Worm (Caenorhabditis elegans) whole organism, L2 larva: ENCODE measurements around the gene F44E2.10.
A peak's percentile ranks its signal among the peaks of the same experiment; 100 is the strongest.

Experiments
- C34F6.9 ChIP-seq: fragments of 150-350 bp; optimal IDR thresholded peaks from 2 replicates; lab custom pipeline; 2014; ENCODE audit warnings: missing biosample characterization, missing genetic modification characterization
- F13H6.1 ChIP-seq: sonication (generic microtip); optimal IDR thresholded peaks from 2 replicates; lab custom pipeline; 2016; ENCODE audit warnings: missing genetic modification characterization, missing compliant biosample characterization
- Y55F3AM.14 ChIP-seq: fragments of 200-800 bp; sonication (Bioruptor generic); optimal IDR thresholded peaks from 2 replicates; lab custom pipeline; 2018; ENCODE audit warnings: mild to moderate bottlenecking, missing genetic modification characterization, missing compliant biosample characterization
- alr-1 ChIP-seq: fragments of 150-350 bp; optimal IDR thresholded peaks from 2 replicates; lab custom pipeline; 2014; ENCODE audit warnings: missing biosample characterization, missing genetic modification characterization
- ama-1 ChIP-seq: fragments of 150-350 bp; optimal IDR thresholded peaks from 2 replicates; lab custom pipeline; 2018; ENCODE audit warnings: inconsistent platforms
- blmp-1 ChIP-seq: sonication (generic microtip); optimal IDR thresholded peaks from 2 replicates; lab custom pipeline; 2017; ENCODE audit warnings: missing genetic modification characterization, mild to moderate bottlenecking, missing compliant biosample characterization, antibody characterized with exemption, moderate library complexity; ENCODE audit not compliant: insufficient read depth
- ceh-16 ChIP-seq: fragments of 150-350 bp; optimal IDR thresholded peaks from 2 replicates; lab custom pipeline; 2014; ENCODE audit warnings: missing biosample characterization, missing genetic modification characterization
- ceh-82 ChIP-seq: fragments of 150-350 bp; optimal IDR thresholded peaks from 2 replicates; lab custom pipeline; 2014; ENCODE audit warnings: missing biosample characterization, missing genetic modification characterization
- crh-2 ChIP-seq: sonication (generic microtip); optimal IDR thresholded peaks from 2 replicates; lab custom pipeline; 2017; ENCODE audit warnings: missing biosample characterization, missing genetic modification characterization
- egl-27 ChIP-seq: sonication (generic microtip); optimal IDR thresholded peaks from 3 replicates; lab custom pipeline; 2017; ENCODE audit warnings: missing biosample characterization, missing genetic modification reagents, missing genetic modification characterization
- elt-1 ChIP-seq: fragments of 150-350 bp; optimal IDR thresholded peaks from 2 replicates; lab custom pipeline; 2014; ENCODE audit warnings: missing biosample characterization, missing genetic modification characterization
- fos-1 ChIP-seq: fragments of 150-350 bp; optimal IDR thresholded peaks from 2 replicates; lab custom pipeline; 2014; ENCODE audit warnings: missing biosample characterization, missing genetic modification characterization
- gmeb-1 ChIP-seq: fragments of 150-350 bp; optimal IDR thresholded peaks from 2 replicates; lab custom pipeline; 2014; ENCODE audit warnings: missing biosample characterization, missing genetic modification characterization
- lin-11 ChIP-seq: fragments of 150-350 bp; sonication (generic microtip); optimal IDR thresholded peaks from 2 replicates; lab custom pipeline; 2014; ENCODE audit warnings: missing biosample characterization, missing genetic modification characterization, inconsistent platforms, mixed read lengths
- lin-13 ChIP-seq: fragments of 150-350 bp; optimal IDR thresholded peaks from 2 replicates; lab custom pipeline; 2014; ENCODE audit warnings: missing biosample characterization, missing genetic modification reagents, missing genetic modification characterization
- lin-39 ChIP-seq: fragments of 150-350 bp; optimal IDR thresholded peaks from 2 replicates; lab custom pipeline; 2014; ENCODE audit warnings: missing biosample characterization, missing genetic modification reagents, missing genetic modification characterization
- lsy-2 ChIP-seq, 2 experiments: fragments of 150-350 bp in 1 of 2; sonication (generic microtip) in 1 of 2; optimal IDR thresholded peaks; 2 replicates each; lab custom pipeline; 2014 to 2017; ENCODE audit warnings: missing biosample characterization in 2 of 2, missing genetic modification characterization in 2 of 2
- mab-5 ChIP-seq: fragments of 150-350 bp; optimal IDR thresholded peaks from 2 replicates; lab custom pipeline; 2014; ENCODE audit warnings: missing biosample characterization, missing genetic modification characterization
- mbf-1 ChIP-seq: sonication (generic microtip); optimal IDR thresholded peaks from 2 replicates; lab custom pipeline; 2017; ENCODE audit warnings: missing biosample characterization, missing genetic modification characterization
- mdl-1 ChIP-seq, 2 experiments: fragments of 150-350 bp in 1 of 2; sonication (generic microtip) in 1 of 2; optimal IDR thresholded peaks; 2 replicates each; lab custom pipeline; 2017; ENCODE audit warnings: missing biosample characterization in 2 of 2, missing genetic modification characterization in 2 of 2
- nhr-10 ChIP-seq: sonication (generic microtip); optimal IDR thresholded peaks from 2 replicates; lab custom pipeline; 2017; ENCODE audit warnings: missing biosample characterization, missing genetic modification characterization
- nhr-129 ChIP-seq: fragments of 150-350 bp; optimal IDR thresholded peaks from 2 replicates; lab custom pipeline; 2014; ENCODE audit warnings: missing biosample characterization, missing genetic modification characterization
- nhr-21 ChIP-seq: fragments of 150-350 bp; optimal IDR thresholded peaks from 2 replicates; lab custom pipeline; 2014; ENCODE audit warnings: missing biosample characterization, missing genetic modification characterization
- nhr-23 ChIP-seq: fragments of 150-350 bp; optimal IDR thresholded peaks from 2 replicates; lab custom pipeline; 2014; ENCODE audit warnings: missing biosample characterization, missing genetic modification reagents, missing genetic modification characterization
- nhr-237 ChIP-seq: fragments of 150-350 bp; optimal IDR thresholded peaks from 2 replicates; lab custom pipeline; 2014; ENCODE audit warnings: missing biosample characterization, missing genetic modification characterization
- nhr-25 ChIP-seq: fragments of 150-350 bp; sonication (generic microtip); optimal IDR thresholded peaks from 3 replicates; lab custom pipeline; 2014; ENCODE audit warnings: missing biosample characterization, missing genetic modification characterization
- skn-1 ChIP-seq: sonication (generic microtip); optimal IDR thresholded peaks from 2 replicates; lab custom pipeline; 2017; ENCODE audit warnings: missing biosample characterization, missing genetic modification characterization
- sma-3 ChIP-seq: sonication (generic microtip); optimal IDR thresholded peaks from 2 replicates; lab custom pipeline; 2016; ENCODE audit warnings: missing genetic modification reagents, missing genetic modification characterization, missing compliant biosample characterization
- sma-9 ChIP-seq, 2 experiments: fragments of 150-350 bp in 1 of 2; sonication (generic microtip) in 1 of 2; optimal IDR thresholded peaks; 2 replicates each; lab custom pipeline; 2014 to 2016; ENCODE audit warnings: missing genetic modification characterization in 2 of 2, mild to moderate bottlenecking in 1 of 2, missing biosample characterization in 1 of 2, missing compliant biosample characterization in 1 of 2, missing genetic modification reagents in 1 of 2, moderate library complexity in 1 of 2
- snpc-4 ChIP-seq: fragments of 150-350 bp; optimal IDR thresholded peaks from 2 replicates; lab custom pipeline; 2014; ENCODE audit warnings: missing biosample characterization, missing genetic modification characterization
- unc-55 ChIP-seq: fragments of 150-350 bp; sonication (generic microtip); optimal IDR thresholded peaks from 3 replicates; lab custom pipeline; 2014; ENCODE audit warnings: missing biosample characterization, missing genetic modification reagents, missing genetic modification characterization
- zag-1 ChIP-seq: fragments of 150-350 bp; optimal IDR thresholded peaks from 2 replicates; lab custom pipeline; 2014; ENCODE audit warnings: missing biosample characterization, missing genetic modification characterization
- ztf-1 ChIP-seq: fragments of 200-800 bp; sonication (Bioruptor generic); conservative IDR thresholded peaks from 2 replicates; pipeline ENCODE4 v1.3.6; 2022; ENCODE audit warnings: missing genetic modification characterization, missing compliant biosample characterization
- ztf-4 ChIP-seq: fragments of 150-350 bp; optimal IDR thresholded peaks from 2 replicates; lab custom pipeline; 2014; ENCODE audit warnings: missing biosample characterization, missing genetic modification characterization

Gene F44E2.10

ce11 chrIII:8873045-8873457 is 42.1 kb upstream of the F44E2.10 start:
- peak; percentile 34 for TF ChIP-seq lin-39 (tag; lab: Kevin White, UChicago)
- TF ChIP-seq nhr-237 (tag; lab: Kevin White, UChicago): no peak
- no peak for TF ChIP-seq C34F6.9
- TF ChIP-seq crh-2 (tag; lab: Kevin White, UChicago): peak; percentile 18
- peak; percentile 55 for TF ChIP-seq zag-1 (tag; lab: Kevin White, UChicago)
- TF ChIP-seq ztf-1 (GFP tag; lab: Robert Waterston, UW): 0 out of 2 replicates have a peak, but pooled peaks have one; percentile 43
- peak; percentile 15 for TF ChIP-seq unc-55 (GFP tag; lab: Kevin White, UChicago)
- TF ChIP-seq Y55F3AM.14 (GFP tag; lab: Kevin White, UChicago): peak; percentile 37

ce11 chrIII:8869663-8870062 is 38.8 kb upstream of the F44E2.10 start:
- TF ChIP-seq lin-11 (tag; lab: Kevin White, UChicago) (no peak), mdl-1 (tag; optimal IDR thresholded peaks at IDR 0.05; lab: Kevin White, UChicago) (no peak), ceh-82 (no peak), ztf-1 (GFP tag; lab: Robert Waterston, UW) (no peak), nhr-129 (no peak), snpc-4 (tag; lab: Kevin White, UChicago) (no peak), nhr-23 (tag; lab: Kevin White, UChicago) (no peak), Y55F3AM.14 (GFP tag; lab: Kevin White, UChicago) (no peak), crh-2 (tag; lab: Kevin White, UChicago) (no peak), nhr-21 (tag; lab: Kevin White, UChicago) (no peak), lin-39 (tag; lab: Kevin White, UChicago) (no peak), mab-5 (tag; lab: Kevin White, UChicago) (no peak), alr-1 (tag; lab: Kevin White, UChicago) (no peak), blmp-1 (tag; lab: Kevin White, UChicago) (no peak), elt-1 (tag; lab: Kevin White, UChicago) (no peak)

- TF ChIP-seq skn-1: peak; percentile 25
- TF ChIP-seq mdl-1 (tag; optimal IDR thresholded peaks at IDR 0.05; lab: Kevin White, UChicago): no peak
- TF ChIP-seq lsy-2 (tag; optimal IDR thresholded peaks at IDR 0.05; lab: Kevin White, UChicago): peak in 1 of 2 experiments; percentile 52
- TF ChIP-seq ztf-4 (tag; lab: Kevin White, UChicago): no peak
- TF ChIP-seq lin-13 (GFP tag; lab: Kevin White, UChicago): peak; percentile 3
- no peak for TF ChIP-seq Y55F3AM.14 (GFP tag; lab: Kevin White, UChicago)
- peak; percentile 78 for TF ChIP-seq ama-1 (lab: Kevin White, UChicago)
- TF ChIP-seq ceh-82: no peak
- TF ChIP-seq C34F6.9: peak; percentile 24
- TF ChIP-seq nhr-25: peak; percentile 45
- peak; percentile 47 for TF ChIP-seq gmeb-1 (tag; lab: Kevin White, UChicago)
- TF ChIP-seq crh-2 (tag; lab: Kevin White, UChicago): peak; percentile 78
- no peak for TF ChIP-seq ceh-16 (tag; lab: Kevin White, UChicago)
- peak; percentile 31 for TF ChIP-seq egl-27 (tag; lab: Kevin White, UChicago)
- TF ChIP-seq nhr-10 (tag; lab: Kevin White, UChicago): no peak
- TF ChIP-seq F13H6.1 (tag; lab: Kevin White, UChicago): peak; percentile 11
- peak; percentile 51 for TF ChIP-seq nhr-21 (tag; lab: Kevin White, UChicago)
- TF ChIP-seq blmp-1 (tag; lab: Kevin White, UChicago): peak; percentile 59
- TF ChIP-seq fos-1: peak; percentile 96
- TF ChIP-seq nhr-129: peak; percentile 45
- TF ChIP-seq sma-3 (GFP tag; lab: Kevin White, UChicago): peak; percentile 72
- TF ChIP-seq sma-9 (GFP tag; optimal IDR thresholded peaks at IDR 0.05; lab: Kevin White, UChicago): peak; percentile 83
- TF ChIP-seq sma-9 (tag; optimal IDR thresholded peaks at IDR 0.05; lab: Kevin White, UChicago): no peak
- TF ChIP-seq mbf-1 (tag; lab: Kevin White, UChicago): no peak
- TF ChIP-seq lin-39 (tag; lab: Kevin White, UChicago): no peak
- TF ChIP-seq ztf-1 (GFP tag; lab: Robert Waterston, UW): no peak
Observed at ce11 chrIII:8867922-8868655, 37.2 kb upstream of the F44E2.10 start.
